Fruit fly (Drosophila melanogaster) whole organism, embryonic: ENCODE measurements around the gene Fam92.
A peak's percentile ranks its signal among the peaks of the same experiment; 100 is the strongest.

Source experiments
- Ada2b ChIP-seq: fragments of 200-800 bp; sonication (Bioruptor generic); IDR thresholded peaks from 2 replicates; pipeline ENCODE4 v1.3.6; 2022; ENCODE audit warnings: missing biosample characterization, missing genetic modification characterization
- CG10267 ChIP-seq: fragments of 200-800 bp; sonication (Bioruptor generic); optimal IDR thresholded peaks from 2 replicates; lab custom pipeline; 2018; ENCODE audit warnings: missing biosample characterization, mild to moderate bottlenecking, missing genetic modification characterization, moderate library complexity
- CG10565 ChIP-seq: fragments of 200-800 bp; sonication (Bioruptor generic); optimal IDR thresholded peaks from 3 replicates; lab custom pipeline; 2016; ENCODE audit warnings: missing biosample characterization, mild to moderate bottlenecking, missing genetic modification characterization
- CG11504 ChIP-seq: fragments of 200-800 bp; sonication (Bioruptor generic); optimal IDR thresholded peaks from 3 replicates; lab custom pipeline; 2019; ENCODE audit warnings: missing biosample characterization, mild to moderate bottlenecking, missing genetic modification characterization, moderate library complexity
- CG12299 ChIP-seq: fragments of 200-800 bp; sonication (Bioruptor generic); optimal IDR thresholded peaks from 2 replicates; lab custom pipeline; 2018; ENCODE audit warnings: missing biosample characterization, mild to moderate bottlenecking, missing genetic modification characterization
- CG12391 ChIP-seq: fragments of 200-800 bp; sonication (Bioruptor generic); optimal IDR thresholded peaks from 3 replicates; lab custom pipeline; 2018; ENCODE audit warnings: missing biosample characterization, mild to moderate bottlenecking, missing genetic modification characterization, moderate library complexity
- CG12769 ChIP-seq: fragments of 200-800 bp; sonication (Bioruptor generic); optimal IDR thresholded peaks from 2 replicates; lab custom pipeline; 2019; ENCODE audit warnings: missing biosample characterization, mild to moderate bottlenecking, missing genetic modification characterization, moderate library complexity
- CG14860 ChIP-seq: fragments of 200-800 bp; sonication (Bioruptor generic); IDR thresholded peaks from 3 replicates; pipeline ENCODE4 v1.3.6; 2022; ENCODE audit warnings: missing biosample characterization, missing genetic modification characterization; ENCODE audit not compliant: partially characterized antibody
- CG18764 ChIP-seq: fragments of 200-800 bp; sonication (Bioruptor generic); optimal IDR thresholded peaks from 3 replicates; lab custom pipeline; 2016; ENCODE audit warnings: missing biosample characterization, missing genetic modification characterization
- CG2712 ChIP-seq: fragments of 200-800 bp; optimal IDR thresholded peaks from 3 replicates; lab custom pipeline; 2019; ENCODE audit warnings: missing biosample characterization, mild to moderate bottlenecking, missing genetic modification characterization, moderate library complexity
- CG30020 ChIP-seq: fragments of 200-800 bp; optimal IDR thresholded peaks from 2 replicates; lab custom pipeline; 2019; ENCODE audit warnings: missing biosample characterization, mild to moderate bottlenecking, missing genetic modification characterization, moderate library complexity
- CG31441 ChIP-seq: fragments of 200-800 bp; sonication (Bioruptor generic); IDR thresholded peaks from 2 replicates; pipeline ENCODE4 v1.3.6; 2022; ENCODE audit warnings: missing biosample characterization, missing genetic modification characterization
- CG32767 ChIP-seq: fragments of 200-800 bp; sonication (Bioruptor generic); IDR thresholded peaks from 2 replicates; pipeline ENCODE4 v1.3.6; 2022; ENCODE audit warnings: missing biosample characterization, missing genetic modification characterization
- CG3726 ChIP-seq: fragments of 200-800 bp; sonication (Bioruptor generic); IDR thresholded peaks from 3 replicates; pipeline ENCODE4, ENCODE4 v1.3.6; 2022; ENCODE audit warnings: missing biosample characterization, missing genetic modification characterization
- CG3995 ChIP-seq: fragments of 200-800 bp; sonication (Bioruptor generic); optimal IDR thresholded peaks from 3 replicates; lab custom pipeline; 2016; ENCODE audit warnings: missing biosample characterization, missing genetic modification characterization
- CG4707 ChIP-seq: fragments of 200-800 bp; sonication (Bioruptor generic); optimal IDR thresholded peaks from 2 replicates; lab custom pipeline; 2018; ENCODE audit warnings: missing biosample characterization, mild to moderate bottlenecking, missing genetic modification characterization, moderate library complexity
- CG5245 ChIP-seq: fragments of 200-800 bp; sonication (Bioruptor generic); optimal IDR thresholded peaks from 3 replicates; lab custom pipeline; 2016; ENCODE audit warnings: missing biosample characterization, missing genetic modification characterization
- CG6689 ChIP-seq: fragments of 200-800 bp; sonication (Bioruptor generic); IDR thresholded peaks from 2 replicates; pipeline ENCODE4 v1.3.6; 2022; ENCODE audit warnings: missing biosample characterization, missing genetic modification characterization
- Dll ChIP-seq: fragments of 200-800 bp; sonication (Bioruptor generic); IDR thresholded peaks from 4 replicates; pipeline ENCODE4 v1.3.6; 2022; ENCODE audit warnings: missing biosample characterization, missing genetic modification characterization; ENCODE audit not compliant: partially characterized antibody
- E2f1 ChIP-seq: fragments of 200-800 bp; sonication (Bioruptor generic); IDR thresholded peaks from 2 replicates; pipeline ENCODE4 v1.3.6; 2022; ENCODE audit warnings: missing biosample characterization, missing genetic modification characterization
- H2.0 ChIP-seq: fragments of 200-800 bp; sonication (Bioruptor generic); IDR thresholded peaks from 2 replicates; pipeline ENCODE4 v1.3.6; 2022; ENCODE audit warnings: missing biosample characterization, missing genetic modification characterization
- HLH3B ChIP-seq: fragments of 200-800 bp; sonication (Bioruptor generic); IDR thresholded peaks from 2 replicates; pipeline ENCODE4 v1.3.6; 2022; ENCODE audit warnings: missing biosample characterization, missing genetic modification characterization
- Hr3 ChIP-seq: fragments of 200-800 bp; sonication (Bioruptor generic); optimal IDR thresholded peaks from 3 replicates; lab custom pipeline; 2016; ENCODE audit warnings: missing biosample characterization, missing genetic modification characterization
- Med ChIP-seq: fragments of 200-800 bp; sonication (Bioruptor generic); peaks from one replicate; lab custom pipeline; 2016; ENCODE audit warnings: missing biosample characterization, missing genetic modification characterization, mild to moderate bottlenecking, inconsistent platforms, moderate library complexity
- Nf-YB ChIP-seq: fragments of 200-800 bp; sonication (Bioruptor generic); optimal IDR thresholded peaks from 3 replicates; lab custom pipeline; 2019; ENCODE audit warnings: missing biosample characterization, mild to moderate bottlenecking, missing genetic modification characterization, moderate library complexity
- Optix ChIP-seq: fragments of 200-800 bp; sonication (Bioruptor generic); IDR thresholded peaks from 3 replicates; pipeline ENCODE4 v1.3.6; 2022; ENCODE audit warnings: missing biosample characterization, missing genetic modification characterization
- Vsx1 ChIP-seq: fragments of 200-800 bp; sonication (Bioruptor generic); optimal IDR thresholded peaks from 2 replicates; lab custom pipeline; 2017; ENCODE audit warnings: missing biosample characterization, mild to moderate bottlenecking, missing genetic modification characterization, missing genetic modification reagents
- crol ChIP-seq: fragments of 200-800 bp; sonication (Bioruptor generic); IDR thresholded peaks from 2 replicates; pipeline ENCODE4 v1.3.6; 2022; ENCODE audit warnings: missing biosample characterization, missing genetic modification characterization
- ems ChIP-seq: fragments of 200-800 bp; sonication (Bioruptor generic); optimal IDR thresholded peaks from 3 replicates; lab custom pipeline; 2016; ENCODE audit warnings: missing biosample characterization, missing genetic modification characterization
- eve ChIP-seq, 2 experiments: fragments of >200 bp; optimal IDR thresholded peaks; 2 replicates each; lab custom pipeline; 2017; ENCODE audit warnings: missing biosample characterization in 2 of 2, missing genetic modification characterization in 2 of 2
- fd102C ChIP-seq: fragments of 200-800 bp; sonication (Bioruptor generic); optimal IDR thresholded peaks from 2 replicates; lab custom pipeline; 2018; ENCODE audit warnings: missing biosample characterization, mild to moderate bottlenecking, missing genetic modification characterization, moderate library complexity
- fd96Cb ChIP-seq: fragments of 200-800 bp; sonication (Bioruptor generic); optimal IDR thresholded peaks from 2 replicates; lab custom pipeline; 2018; ENCODE audit warnings: missing biosample characterization, mild to moderate bottlenecking, missing genetic modification characterization, moderate library complexity
- inv ChIP-seq: fragments of 200-800 bp; sonication (Bioruptor generic); IDR thresholded peaks from 2 replicates; pipeline ENCODE4 v1.3.6; 2022; ENCODE audit warnings: missing biosample characterization, missing genetic modification characterization; ENCODE audit not compliant: partially characterized antibody
- peb ChIP-seq: fragments of 200-800 bp; sonication (Bioruptor generic); IDR thresholded peaks from 2 replicates; pipeline ENCODE4 v1.3.6; 2022; ENCODE audit warnings: missing biosample characterization, missing genetic modification characterization
- pros ChIP-seq: fragments of 200-800 bp; sonication (Bioruptor generic); optimal IDR thresholded peaks from 3 replicates; lab custom pipeline; 2019; ENCODE audit warnings: missing biosample characterization, mild to moderate bottlenecking, missing genetic modification characterization, moderate library complexity
- run ChIP-seq: fragments of 200-800 bp; sonication (Bioruptor generic); optimal IDR thresholded peaks from 3 replicates; lab custom pipeline; 2018; ENCODE audit warnings: missing biosample characterization, mild to moderate bottlenecking, missing genetic modification characterization
- sens ChIP-seq: fragments of 200-800 bp; sonication (Bioruptor generic); peaks from one replicate; lab custom pipeline; 2016; ENCODE audit warnings: missing biosample characterization, missing genetic modification characterization
- tin ChIP-seq: fragments of 200-800 bp; sonication (Bioruptor generic); optimal IDR thresholded peaks from 3 replicates; lab custom pipeline; 2016; ENCODE audit warnings: missing biosample characterization, missing genetic modification characterization
- ttk ChIP-seq: fragments of 200-800 bp; sonication (Bioruptor generic); IDR thresholded peaks from 2 replicates; pipeline ENCODE4 v2.1.2; 2022; ENCODE audit warnings: missing biosample characterization, missing genetic modification characterization
- twi ChIP-seq: fragments of 200-800 bp; optimal IDR thresholded peaks from 2 replicates; lab custom pipeline; 2019; ENCODE audit warnings: missing biosample characterization, mild to moderate bottlenecking, missing genetic modification characterization, moderate library complexity
- unpg ChIP-seq: fragments of 200-800 bp; sonication (Bioruptor generic); optimal IDR thresholded peaks from 3 replicates; lab custom pipeline; 2018; ENCODE audit warnings: missing biosample characterization, mild to moderate bottlenecking, missing genetic modification characterization, moderate library complexity
- zen ChIP-seq: fragments of 200-800 bp; sonication (Bioruptor generic); optimal IDR thresholded peaks from 3 replicates; lab custom pipeline; 2018; ENCODE audit warnings: missing biosample characterization, mild to moderate bottlenecking, missing genetic modification characterization, moderate library complexity
- zen2 ChIP-seq: fragments of 200-800 bp; sonication (Bioruptor generic); IDR thresholded peaks from 3 replicates; pipeline ENCODE4 v1.3.6; 2022; ENCODE audit warnings: missing biosample characterization, missing genetic modification characterization; ENCODE audit not compliant: partially characterized antibody

Fam92 gene

DNA sequence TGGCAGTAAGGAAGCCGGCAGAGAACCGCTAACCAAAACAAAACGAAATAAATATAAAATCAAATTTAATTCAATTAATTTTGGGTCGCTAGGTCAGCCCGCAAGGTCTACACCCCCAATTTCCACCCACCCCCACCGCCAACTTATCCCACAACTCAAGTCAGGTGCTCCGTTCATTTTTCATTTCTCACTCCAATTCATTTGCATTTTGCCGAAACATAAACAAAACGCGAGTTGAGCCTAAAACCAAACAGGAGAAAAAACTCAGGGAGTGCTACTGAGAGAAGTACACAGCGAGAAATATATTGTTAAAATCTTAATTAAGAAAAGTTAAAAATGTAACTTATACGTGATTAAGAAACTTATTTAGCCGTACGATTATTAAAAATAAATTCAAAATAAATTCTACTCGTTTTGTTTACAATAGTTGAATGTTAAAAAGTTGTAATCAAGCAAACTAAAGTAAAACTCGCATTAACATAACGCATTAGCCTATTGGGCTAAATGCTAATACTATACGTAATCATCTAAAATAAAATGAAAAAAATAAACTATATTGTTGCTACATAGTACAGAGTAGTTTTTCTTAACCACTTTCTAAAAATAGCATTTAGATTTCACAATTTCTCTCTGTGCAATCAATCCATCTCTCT lies 9.1 kb upstream of the Fam92 start (continued):
- peak; percentile 46 for TF ChIP-seq CG12391 (tag; lab: Kevin White, UChicago)
- TF ChIP-seq Ada2b (GFP tag; lab: Robert Waterston, UW): no peak
- TF ChIP-seq CG14860 (GFP tag; lab: Robert Waterston, UW): no peak
- TF ChIP-seq pros (GFP tag; lab: Kevin White, UChicago): no peak
- TF ChIP-seq CG12299: no peak
- no peak for TF ChIP-seq CG5245
- TF ChIP-seq CG31441 (GFP tag; lab: Robert Waterston, UW): peak; percentile 46; the same call in 1 of the 2 replicates
- TF ChIP-seq CG3726: no peak
- no peak for TF ChIP-seq fd102C (GFP tag; lab: Kevin White, UChicago)
- no peak for TF ChIP-seq ems (GFP tag; lab: Kevin White, UChicago)
- TF ChIP-seq eve (GFP tag; optimal IDR thresholded peaks at IDR 0.05; lab: Kevin White, UChicago): no peak
- TF ChIP-seq CG4707 (GFP tag; lab: Kevin White, UChicago): no peak
- TF ChIP-seq sens (GFP tag; lab: Kevin White, UChicago): peak; percentile 84
- TF ChIP-seq CG10267 (tag; lab: Kevin White, UChicago): peak; percentile 29
- no peak for TF ChIP-seq ttk
- TF ChIP-seq Dll: no peak
- peak; percentile 21 for TF ChIP-seq unpg
- no peak for TF ChIP-seq HLH3B (GFP tag; lab: Robert Waterston, UW)
- peak; percentile 67 for TF ChIP-seq CG2712 (tag; lab: Kevin White, UChicago)
- no peak for TF ChIP-seq run (tag; lab: Kevin White, UChicago)
- TF ChIP-seq CG10565 (GFP tag; lab: Kevin White, UChicago): no peak
- TF ChIP-seq E2f1 (GFP tag; lab: Robert Waterston, UW): no peak
- peak; percentile 66 for TF ChIP-seq CG11504 (tag; lab: Kevin White, UChicago)
- no peak for TF ChIP-seq twi (tag; lab: Kevin White, UChicago)
- no peak for TF ChIP-seq CG12769 (tag; lab: Kevin White, UChicago)
- no peak for TF ChIP-seq CG3995 (GFP tag; lab: Kevin White, UChicago)
- TF ChIP-seq Med (GFP tag; lab: Kevin White, UChicago): no peak
- no peak for TF ChIP-seq CG6689
- no peak for TF ChIP-seq CG18764 (GFP tag; lab: Kevin White, UChicago)
- TF ChIP-seq zen (tag; lab: Kevin White, UChicago): no peak
- TF ChIP-seq CG30020: no peak
- no peak for TF ChIP-seq zen2 (GFP tag; lab: Robert Waterston, UW)
- TF ChIP-seq Vsx1 (GFP tag; lab: Kevin White, UChicago): no peak
- peak; percentile 9 for TF ChIP-seq Hr3
- peak; percentile 14 for TF ChIP-seq Nf-YB (GFP tag; lab: Kevin White, UChicago)
- no peak for TF ChIP-seq crol (GFP tag; lab: Robert Waterston, UW)
- TF ChIP-seq peb (GFP tag; lab: Robert Waterston, UW): no peak
- TF ChIP-seq inv (GFP tag; lab: Robert Waterston, UW): no peak
- TF ChIP-seq tin (GFP tag; lab: Kevin White, UChicago): no peak
- no peak for TF ChIP-seq Optix (GFP tag; lab: Robert Waterston, UW)
- TF ChIP-seq CG32767: no peak
- no peak for TF ChIP-seq H2.0
- peak; percentile 31 for TF ChIP-seq fd96Cb (tag; lab: Kevin White, UChicago)
